Worm (Caenorhabditis elegans) whole organism, L4/young adult: ENCODE data around the gene mrg-1.

ENCODE experiments used
- W03F9.2 ChIP-seq: fragments of 150-350 bp; optimal IDR thresholded peaks from 2 replicates; lab custom pipeline; 2014; ENCODE audit warnings: missing biosample characterization, missing genetic modification characterization
- dao-5 ChIP-seq: sonication (generic microtip); optimal IDR thresholded peaks from 2 replicates; lab custom pipeline; 2016; ENCODE audit warnings: missing genotype, missing genetic modification characterization, moderate library complexity, missing compliant biosample characterization

ce11 chrIII:12860119-12860518 lies 14.3 kb downstream of the mrg-1 start:
- TF ChIP-seq W03F9.2 (tag; lab: Kevin White, UChicago) (no peak), dao-5 (tag; lab: Kevin White, UChicago) (no peak)
